Worm (Caenorhabditis elegans) whole organism, L4 larva: Measurements from ENCODE around the gene eol-1.

Experiments used
- R02D3.7 ChIP-seq: fragments of 150-350 bp; sonication (generic microtip); optimal IDR thresholded peaks from 3 replicates; lab custom pipeline; 2014; ENCODE audit warnings: missing biosample characterization, missing genetic modification characterization
- T26A8.4 ChIP-seq: fragments of 200-800 bp; sonication (Bioruptor generic); IDR thresholded peaks from 2 replicates; pipeline ENCODE4 v1.3.6; 2022; ENCODE audit warnings: missing genetic modification characterization, missing compliant biosample characterization
- Y75B8A.6 ChIP-seq: fragments of 200-800 bp; sonication (Bioruptor generic); IDR thresholded peaks from 2 replicates; pipeline ENCODE4 v1.3.6; 2022; ENCODE audit warnings: missing genetic modification reagents, missing genetic modification characterization, missing compliant biosample characterization
- aha-1 ChIP-seq: fragments of 150-350 bp; peaks from one replicate; lab custom pipeline; 2014; ENCODE audit warnings: missing biosample characterization, missing genetic modification characterization
- ces-1 ChIP-seq: fragments of 150-350 bp; sonication (generic microtip); optimal IDR thresholded peaks from 4 replicates; lab custom pipeline; 2014; ENCODE audit warnings: missing biosample characterization, missing genetic modification reagents, missing genetic modification characterization
- ctbp-1 ChIP-seq: fragments of 200-800 bp; sonication (Bioruptor generic); IDR thresholded peaks from 2 replicates; pipeline ENCODE4 v1.3.6; 2022; ENCODE audit warnings: missing genetic modification reagents, missing genetic modification characterization, missing compliant biosample characterization
- daf-16 ChIP-seq, 3 experiments: sonication (generic microtip); optimal IDR thresholded peaks; 2 replicates each; lab custom pipeline; 2016 to 2017; ENCODE audit warnings: missing genetic modification characterization in 3 of 3, missing genetic modification reagents in 3 of 3, mild to moderate bottlenecking in 2 of 3, missing compliant biosample characterization in 2 of 3, missing biosample characterization in 1 of 3, moderate library complexity in 1 of 3
- dpl-1 ChIP-seq: fragments of 150-350 bp; optimal IDR thresholded peaks from 2 replicates; lab custom pipeline; 2014; ENCODE audit warnings: missing biosample characterization, missing genetic modification reagents, missing genetic modification characterization
- duxl-1 ChIP-seq: sonication (generic microtip); optimal IDR thresholded peaks from 2 replicates; lab custom pipeline; 2016; ENCODE audit warnings: mild to moderate bottlenecking, missing genetic modification characterization, moderate library complexity, missing compliant biosample characterization; ENCODE audit not compliant: poor library complexity
- egl-43 ChIP-seq: fragments of 200-800 bp; sonication (Bioruptor generic); IDR thresholded peaks from 2 replicates; pipeline ENCODE4 v1.3.6; 2022; ENCODE audit warnings: missing genetic modification reagents, missing genetic modification characterization, missing compliant biosample characterization
- fkh-10 ChIP-seq: fragments of 150-350 bp; optimal IDR thresholded peaks from 2 replicates; lab custom pipeline; 2014; ENCODE audit warnings: missing biosample characterization, missing genetic modification reagents, missing genetic modification characterization
- hif-1 ChIP-seq, 2 experiments: sonication (generic microtip); optimal IDR thresholded peaks; 2 replicates each; lab custom pipeline; 2016 to 2017; ENCODE audit warnings: missing compliant biosample characterization in 2 of 2, missing genetic modification characterization in 2 of 2, missing genetic modification reagents in 2 of 2, missing genotype in 2 of 2, mild to moderate bottlenecking in 1 of 2
- hlh-11 ChIP-seq: fragments of 200-800 bp; sonication (Bioruptor generic); optimal IDR thresholded peaks from 2 replicates; lab custom pipeline; 2018; ENCODE audit warnings: mild to moderate bottlenecking, missing genetic modification characterization, missing compliant biosample characterization
- hmg-1.1 ChIP-seq: fragments of 200-800 bp; sonication (Bioruptor generic); IDR thresholded peaks from 2 replicates; pipeline ENCODE4 v1.3.6; 2022; ENCODE audit warnings: missing genetic modification reagents, missing genetic modification characterization, missing compliant biosample characterization
- lin-1 ChIP-seq: fragments of 200-800 bp; sonication (Bioruptor generic); IDR thresholded peaks from 2 replicates; pipeline ENCODE4 v1.3.6; 2022; ENCODE audit warnings: missing genetic modification reagents, missing genetic modification characterization, missing compliant biosample characterization
- lin-13 ChIP-seq: fragments of 150-350 bp; optimal IDR thresholded peaks from 2 replicates; lab custom pipeline; 2014; ENCODE audit warnings: missing biosample characterization, missing genetic modification reagents, missing genetic modification characterization
- lin-29 ChIP-seq: fragments of 200-800 bp; sonication (Bioruptor generic); IDR thresholded peaks from 2 replicates; pipeline ENCODE4 v1.3.6; 2022; ENCODE audit warnings: missing genetic modification reagents, missing genetic modification characterization, missing compliant biosample characterization
- lin-39 ChIP-seq: fragments of 150-350 bp; optimal IDR thresholded peaks from 2 replicates; lab custom pipeline; 2014; ENCODE audit warnings: missing biosample characterization, missing genetic modification reagents, missing genetic modification characterization
- lir-3 ChIP-seq: sonication (generic microtip); optimal IDR thresholded peaks from 2 replicates; lab custom pipeline; 2016; ENCODE audit warnings: mild to moderate bottlenecking, missing genetic modification characterization, missing compliant biosample characterization
- mxl-2 ChIP-seq: fragments of 200-800 bp; sonication (Bioruptor generic); conservative IDR thresholded peaks from 2 replicates; pipeline ENCODE4 v1.3.6; 2022; ENCODE audit warnings: missing genetic modification reagents, missing genetic modification characterization, missing compliant biosample characterization
- nhr-10 ChIP-seq: fragments of 150-350 bp; optimal IDR thresholded peaks from 2 replicates; lab custom pipeline; 2014; ENCODE audit warnings: missing biosample characterization, missing genetic modification characterization
- nhr-11 ChIP-seq: fragments of 150-350 bp; optimal IDR thresholded peaks from 2 replicates; lab custom pipeline; 2014; ENCODE audit warnings: missing biosample characterization, missing genetic modification characterization
- nhr-111 ChIP-seq: fragments of 200-800 bp; sonication (Bioruptor generic); optimal IDR thresholded peaks from 2 replicates; lab custom pipeline; 2018; ENCODE audit warnings: mild to moderate bottlenecking, missing genetic modification characterization, missing compliant biosample characterization
- nhr-25 ChIP-seq: sonication (generic microtip); optimal IDR thresholded peaks from 2 replicates; lab custom pipeline; 2017; ENCODE audit warnings: missing genetic modification characterization, mild to moderate bottlenecking, missing compliant biosample characterization, antibody characterized with exemption, moderate library complexity, borderline replicate concordance; ENCODE audit not compliant: insufficient read depth
- nhr-28 ChIP-seq: fragments of 150-350 bp; optimal IDR thresholded peaks from 2 replicates; lab custom pipeline; 2014; ENCODE audit warnings: missing biosample characterization, missing genetic modification characterization
- nhr-42 ChIP-seq: fragments of 200-800 bp; sonication (Bioruptor generic); IDR thresholded peaks from 2 replicates; pipeline ENCODE4 v1.3.6; 2022; ENCODE audit warnings: missing genetic modification characterization, missing compliant biosample characterization
- nhr-48 ChIP-seq: sonication (generic microtip); optimal IDR thresholded peaks from 2 replicates; lab custom pipeline; 2016; ENCODE audit warnings: mild to moderate bottlenecking, missing genetic modification characterization, missing compliant biosample characterization
- nhr-6 ChIP-seq: fragments of 150-350 bp; optimal IDR thresholded peaks from 2 replicates; lab custom pipeline; 2014; ENCODE audit warnings: missing biosample characterization, missing genetic modification characterization
- php-3 ChIP-seq: fragments of 200-800 bp; sonication (Bioruptor generic); IDR thresholded peaks from 2 replicates; pipeline ENCODE4 v1.3.6; 2022; ENCODE audit warnings: missing genetic modification reagents, missing genetic modification characterization, missing compliant biosample characterization
- pqm-1 ChIP-seq: sonication (generic microtip); optimal IDR thresholded peaks from 2 replicates; lab custom pipeline; 2017; ENCODE audit warnings: missing biosample characterization, missing genetic modification characterization
- rbr-2 ChIP-seq: sonication (generic microtip); optimal IDR thresholded peaks from 2 replicates; lab custom pipeline; 2016; ENCODE audit warnings: missing genotype, missing genetic modification characterization, missing compliant biosample characterization
- saeg-2 ChIP-seq: fragments of 200-800 bp; sonication (Bioruptor generic); IDR thresholded peaks from 2 replicates; pipeline ENCODE4 v1.3.6; 2022; ENCODE audit warnings: missing genetic modification reagents, missing genetic modification characterization, missing compliant biosample characterization
- sdz-12 ChIP-seq: fragments of 200-800 bp; sonication (Bioruptor generic); optimal IDR thresholded peaks from 2 replicates; lab custom pipeline; 2018; ENCODE audit warnings: mild to moderate bottlenecking, missing genetic modification characterization, missing compliant biosample characterization
- spr-3 ChIP-seq: fragments of 200-800 bp; sonication (Bioruptor generic); optimal IDR thresholded peaks from 2 replicates; lab custom pipeline; 2018; ENCODE audit warnings: mild to moderate bottlenecking, missing genetic modification characterization, missing compliant biosample characterization
- tra-1 ChIP-seq: fragments of 200-800 bp; sonication (Bioruptor generic); IDR thresholded peaks from 2 replicates; pipeline ENCODE4 v1.3.6; 2022; ENCODE audit warnings: missing genetic modification reagents, missing genetic modification characterization, missing compliant biosample characterization
- unc-39 ChIP-seq: sonication (generic microtip); optimal IDR thresholded peaks from 2 replicates; lab custom pipeline; 2017; ENCODE audit warnings: missing biosample characterization, missing genetic modification characterization
- vab-7 ChIP-seq: fragments of 200-800 bp; sonication (Bioruptor generic); IDR thresholded peaks from 2 replicates; pipeline ENCODE4 v1.3.6; 2022; ENCODE audit warnings: missing genetic modification reagents, missing genetic modification characterization, missing compliant biosample characterization
- zag-1 ChIP-seq: fragments of 150-350 bp; optimal IDR thresholded peaks from 2 replicates; lab custom pipeline; 2014; ENCODE audit warnings: missing biosample characterization, missing genetic modification characterization
- zfp-2 ChIP-seq: sonication (generic microtip); optimal IDR thresholded peaks from 2 replicates; lab custom pipeline; 2016; ENCODE audit warnings: mild to moderate bottlenecking, missing genetic modification characterization, missing compliant biosample characterization
- zip-11 ChIP-seq: fragments of 200-800 bp; sonication (Bioruptor generic); IDR thresholded peaks from 2 replicates; pipeline ENCODE4 v1.3.6; 2022; ENCODE audit warnings: missing genetic modification characterization, missing compliant biosample characterization
- zip-2 ChIP-seq: fragments of 150-350 bp; optimal IDR thresholded peaks from 2 replicates; lab custom pipeline; 2014; ENCODE audit warnings: missing biosample characterization, missing genetic modification characterization
- ztf-7 ChIP-seq: fragments of 150-350 bp; optimal IDR thresholded peaks from 2 replicates; lab custom pipeline; 2014; ENCODE audit warnings: missing biosample characterization, missing genetic modification characterization

The eol-1 gene

ce11 chrV:13986823-13987222 lies 6.1 kb upstream of the eol-1 start (continued):
- no peak for TF ChIP-seq spr-3
- TF ChIP-seq nhr-48 (tag; lab: Kevin White, UChicago), result peak; percentile 26
- no peak for TF ChIP-seq tra-1 (GFP tag; lab: Robert Waterston, UW)
- no peak for TF ChIP-seq mxl-2 (GFP tag; lab: Robert Waterston, UW)
- TF ChIP-seq duxl-1, result no peak

- no peak for TF ChIP-seq zag-1 (tag; lab: Kevin White, UChicago)
- no peak for TF ChIP-seq zip-2 (tag; lab: Kevin White, UChicago)
- no peak for TF ChIP-seq T26A8.4 (GFP tag; lab: Robert Waterston, UW)
- TF ChIP-seq egl-43 (GFP tag; lab: Robert Waterston, UW), result no peak
- no peak for TF ChIP-seq saeg-2 (GFP tag; lab: Robert Waterston, UW)
- no peak for TF ChIP-seq lir-3
- TF ChIP-seq hlh-11, result no peak
- TF ChIP-seq hmg-1.1 (GFP tag; lab: Robert Waterston, UW), result no peak
- no peak for TF ChIP-seq nhr-42 (GFP tag; lab: Robert Waterston, UW)
- TF ChIP-seq php-3, result no peak
- TF ChIP-seq rbr-2, result no peak
- no peak for TF ChIP-seq ztf-7 (tag; lab: Kevin White, UChicago)
Observed at ce11 chrV:13984828-13985227, 4.1 kb upstream of the eol-1 start, which contains the start of gene end-1. Gene end-1 (plus strand): TSS chrV:13985128.

- TF ChIP-seq nhr-25 (tag; lab: Kevin White, UChicago) (no peak), zag-1 (tag; lab: Kevin White, UChicago) (no peak), aha-1 (tag; lab: Kevin White, UChicago) (peak; percentile 91)
- TF ChIP-seq, all 104 proteins: peak for 1
Observed at ce11 chrV:13981677-13982076, 970 bp upstream of the eol-1 start.

- TF ChIP-seq fkh-10 (GFP tag; lab: Kevin White, UChicago) (no peak), vab-7 (no peak), nhr-25 (tag; lab: Kevin White, UChicago) (peak; percentile 29), unc-39 (no peak), nhr-28 (tag; lab: Kevin White, UChicago) (peak; percentile 5)
Observed at ce11 chrV:13963279-13963976, 17.3 kb downstream of the eol-1 start, which contains the start of gene sao-1. Gene sao-1 (plus strand): TSS chrV:13963926.

ce11 chrV:13961927-13962419 lies 18.7 kb downstream of the eol-1 start, which contains the start of the genes algn-13 and R10D12.13:
Gene algn-13 (minus strand): TSS chrV:13961977.
Gene R10D12.13 (plus strand): TSS chrV:13962417.
- peak; percentile 70 for TF ChIP-seq dpl-1 (GFP tag; lab: Kevin White, UChicago)
- peak; percentile 7 for TF ChIP-seq lin-13 (GFP tag; lab: Kevin White, UChicago)
- TF ChIP-seq nhr-6 (tag; lab: Kevin White, UChicago), result peak; percentile 35
- no peak for TF ChIP-seq pqm-1 (tag; lab: Kevin White, UChicago)
- no peak for TF ChIP-seq nhr-111
- TF ChIP-seq rbr-2, result peak; percentile 32
- no peak for TF ChIP-seq sdz-12
- TF ChIP-seq T26A8.4 (GFP tag; lab: Robert Waterston, UW), result peak; percentile 58; the same call in 1 of the 2 replicates
- no peak for TF ChIP-seq nhr-42 (GFP tag; lab: Robert Waterston, UW)
- peak; percentile 5 for TF ChIP-seq ces-1 (GFP tag; lab: Kevin White, UChicago)
- peak in 1 of 2 experiments; percentile 10 for TF ChIP-seq hif-1 (tag; optimal IDR thresholded peaks at IDR 0.05; lab: Kevin White, UChicago)
- no peak for TF ChIP-seq R02D3.7 (tag; lab: Kevin White, UChicago)
- peak; percentile 19 for TF ChIP-seq nhr-28 (tag; lab: Kevin White, UChicago)
- TF ChIP-seq Y75B8A.6 (GFP tag; lab: Robert Waterston, UW), result no peak
- TF ChIP-seq nhr-11 (tag; lab: Kevin White, UChicago), result peak; percentile 1
- TF ChIP-seq nhr-10 (tag; lab: Kevin White, UChicago), result no peak
- TF ChIP-seq lin-1, result no peak
- TF ChIP-seq ctbp-1 (GFP tag; lab: Robert Waterston, UW), result peak; percentile 43; the same call in 1 of the 2 replicates
- TF ChIP-seq duxl-1, result peak; percentile 54
- no peak for TF ChIP-seq zip-11 (GFP tag; lab: Robert Waterston, UW)
- no peak for TF ChIP-seq lin-39 (tag; lab: Kevin White, UChicago)
- TF ChIP-seq zfp-2, result no peak
- TF ChIP-seq daf-16 (GFP tag; optimal IDR thresholded peaks at IDR 0.05; lab: Kevin White, UChicago), result no peak
- TF ChIP-seq daf-16 (tag; optimal IDR thresholded peaks at IDR 0.05; lab: Kevin White, UChicago), result peak; percentile 27
- no peak for TF ChIP-seq lin-29 (GFP tag; lab: Robert Waterston, UW)
